Worm (Caenorhabditis elegans) whole organism, L4 larva: ENCODE results near the gene F19B6.10.

ENCODE experiments used
- F26F4.8 ChIP-seq: fragments of 200-800 bp; sonication (Bioruptor generic); conservative IDR thresholded peaks from 2 replicates; pipeline ENCODE4 v1.3.6; 2022; ENCODE audit warnings: missing genetic modification characterization, missing compliant biosample characterization
- Y48G9A.11 ChIP-seq: fragments of 200-800 bp; sonication (Bioruptor generic); IDR thresholded peaks from 2 replicates; pipeline ENCODE4 v1.3.6; 2022; ENCODE audit warnings: missing genetic modification reagents, missing genetic modification characterization, missing compliant biosample characterization
- ZK546.5 ChIP-seq, 2 experiments: sonication (generic microtip); optimal IDR thresholded peaks; 2 replicates each; lab custom pipeline; 2017; ENCODE audit warnings: missing biosample characterization in 2 of 2, missing genetic modification characterization in 2 of 2
- aha-1 ChIP-seq: fragments of 150-350 bp; peaks from one replicate; lab custom pipeline; 2014; ENCODE audit warnings: missing biosample characterization, missing genetic modification characterization
- arid-1 ChIP-seq: fragments of 200-800 bp; sonication (Bioruptor generic); conservative IDR thresholded peaks from 2 replicates; pipeline ENCODE4 v1.3.6; 2022; ENCODE audit warnings: missing genetic modification reagents, missing genetic modification characterization, missing compliant biosample characterization
- ceh-20 ChIP-seq: fragments of 200-800 bp; sonication (Bioruptor generic); IDR thresholded peaks from 2 replicates; pipeline ENCODE4 v1.3.6; 2022; ENCODE audit warnings: missing genetic modification reagents, missing genetic modification characterization, missing compliant biosample characterization
- ceh-62 ChIP-seq: sonication (generic microtip); optimal IDR thresholded peaks from 2 replicates; lab custom pipeline; 2017; ENCODE audit warnings: missing biosample characterization, missing genetic modification characterization
- ceh-82 ChIP-seq: sonication (generic microtip); optimal IDR thresholded peaks from 2 replicates; lab custom pipeline; 2017; ENCODE audit warnings: missing biosample characterization, missing genetic modification characterization
- daf-12 ChIP-seq: fragments of 150-350 bp; optimal IDR thresholded peaks from 2 replicates; lab custom pipeline; 2014; ENCODE audit warnings: missing biosample characterization, missing genetic modification reagents, missing genetic modification characterization
- daf-16 ChIP-seq, 3 experiments: sonication (generic microtip); optimal IDR thresholded peaks; 2 replicates each; lab custom pipeline; 2016 to 2017; ENCODE audit warnings: missing genetic modification characterization in 3 of 3, missing genetic modification reagents in 3 of 3, mild to moderate bottlenecking in 2 of 3, missing compliant biosample characterization in 2 of 3, missing biosample characterization in 1 of 3, moderate library complexity in 1 of 3
- dmd-6 ChIP-seq: fragments of 200-800 bp; sonication (Bioruptor generic); IDR thresholded peaks from 2 replicates; pipeline ENCODE4 v1.3.6; 2022; ENCODE audit warnings: missing genetic modification reagents, missing genetic modification characterization, missing compliant biosample characterization
- duxl-1 ChIP-seq: sonication (generic microtip); optimal IDR thresholded peaks from 2 replicates; lab custom pipeline; 2016; ENCODE audit warnings: mild to moderate bottlenecking, missing genetic modification characterization, moderate library complexity, missing compliant biosample characterization; ENCODE audit not compliant: poor library complexity
- dve-1 ChIP-seq: sonication (generic microtip); optimal IDR thresholded peaks from 2 replicates; lab custom pipeline; 2017; ENCODE audit warnings: antibody characterized with exemption, mild to moderate bottlenecking, missing genetic modification characterization, missing compliant biosample characterization; ENCODE audit not compliant: insufficient read depth
- egl-43 ChIP-seq: fragments of 200-800 bp; sonication (Bioruptor generic); IDR thresholded peaks from 2 replicates; pipeline ENCODE4 v1.3.6; 2022; ENCODE audit warnings: missing genetic modification reagents, missing genetic modification characterization, missing compliant biosample characterization
- gei-8 ChIP-seq: fragments of 200-800 bp; sonication (Bioruptor generic); optimal IDR thresholded peaks from 2 replicates; lab custom pipeline; 2018; ENCODE audit warnings: mild to moderate bottlenecking, missing genetic modification characterization, missing compliant biosample characterization
- hlh-11 ChIP-seq: fragments of 200-800 bp; sonication (Bioruptor generic); optimal IDR thresholded peaks from 2 replicates; lab custom pipeline; 2018; ENCODE audit warnings: mild to moderate bottlenecking, missing genetic modification characterization, missing compliant biosample characterization
- hmg-1.1 ChIP-seq: fragments of 200-800 bp; sonication (Bioruptor generic); IDR thresholded peaks from 2 replicates; pipeline ENCODE4 v1.3.6; 2022; ENCODE audit warnings: missing genetic modification reagents, missing genetic modification characterization, missing compliant biosample characterization
- lin-29 ChIP-seq: fragments of 200-800 bp; sonication (Bioruptor generic); IDR thresholded peaks from 2 replicates; pipeline ENCODE4 v1.3.6; 2022; ENCODE audit warnings: missing genetic modification reagents, missing genetic modification characterization, missing compliant biosample characterization
- lin-38 ChIP-seq: fragments of 200-800 bp; sonication (Bioruptor generic); IDR thresholded peaks from 2 replicates; pipeline ENCODE4 v1.3.6; 2022; ENCODE audit warnings: missing genetic modification reagents, missing genetic modification characterization, missing compliant biosample characterization
- madf-9 ChIP-seq: fragments of 200-800 bp; sonication (Bioruptor generic); conservative IDR thresholded peaks from 2 replicates; pipeline ENCODE4 v1.3.6; 2022; ENCODE audit warnings: missing genetic modification reagents, missing genetic modification characterization, missing compliant biosample characterization
- nhr-102 ChIP-seq: sonication (generic microtip); optimal IDR thresholded peaks from 2 replicates; lab custom pipeline; 2016; ENCODE audit warnings: mild to moderate bottlenecking, missing genetic modification characterization, moderate library complexity, missing compliant biosample characterization
- nhr-111 ChIP-seq: fragments of 200-800 bp; sonication (Bioruptor generic); optimal IDR thresholded peaks from 2 replicates; lab custom pipeline; 2018; ENCODE audit warnings: mild to moderate bottlenecking, missing genetic modification characterization, missing compliant biosample characterization
- nhr-25 ChIP-seq: sonication (generic microtip); optimal IDR thresholded peaks from 2 replicates; lab custom pipeline; 2017; ENCODE audit warnings: missing genetic modification characterization, mild to moderate bottlenecking, missing compliant biosample characterization, antibody characterized with exemption, moderate library complexity, borderline replicate concordance; ENCODE audit not compliant: insufficient read depth
- nhr-28 ChIP-seq: fragments of 150-350 bp; optimal IDR thresholded peaks from 2 replicates; lab custom pipeline; 2014; ENCODE audit warnings: missing biosample characterization, missing genetic modification characterization
- nhr-6 ChIP-seq: fragments of 150-350 bp; optimal IDR thresholded peaks from 2 replicates; lab custom pipeline; 2014; ENCODE audit warnings: missing biosample characterization, missing genetic modification characterization
- php-3 ChIP-seq: fragments of 200-800 bp; sonication (Bioruptor generic); IDR thresholded peaks from 2 replicates; pipeline ENCODE4 v1.3.6; 2022; ENCODE audit warnings: missing genetic modification reagents, missing genetic modification characterization, missing compliant biosample characterization
- pqm-1 ChIP-seq: sonication (generic microtip); optimal IDR thresholded peaks from 2 replicates; lab custom pipeline; 2017; ENCODE audit warnings: missing biosample characterization, missing genetic modification characterization
- rbr-2 ChIP-seq: sonication (generic microtip); optimal IDR thresholded peaks from 2 replicates; lab custom pipeline; 2016; ENCODE audit warnings: missing genotype, missing genetic modification characterization, missing compliant biosample characterization
- set-16 ChIP-seq: fragments of 200-800 bp; sonication (Bioruptor generic); IDR thresholded peaks from 2 replicates; pipeline ENCODE4 v1.3.6; 2022; ENCODE audit warnings: missing genetic modification reagents, missing genetic modification characterization, missing compliant biosample characterization
- skn-1 ChIP-seq: fragments of 150-350 bp; optimal IDR thresholded peaks from 2 replicates; lab custom pipeline; 2014; ENCODE audit warnings: missing biosample characterization, missing genetic modification characterization
- spr-1 ChIP-seq: sonication (generic microtip); optimal IDR thresholded peaks from 2 replicates; lab custom pipeline; 2016; ENCODE audit warnings: mild to moderate bottlenecking, missing genetic modification characterization, missing compliant biosample characterization
- zip-2 ChIP-seq: fragments of 150-350 bp; optimal IDR thresholded peaks from 2 replicates; lab custom pipeline; 2014; ENCODE audit warnings: missing biosample characterization, missing genetic modification characterization

The F19B6.10 gene

ce11 chrIV:12290744-12291143 is 46.2 kb upstream of the F19B6.10 start, which contains the start of gene C42C1.8:
Gene C42C1.8, plus strand, starts transcription at chrIV:12291044.
- TF ChIP-seq arid-1, result no peak
- no peak for TF ChIP-seq ceh-82
- no peak for TF ChIP-seq daf-12 (tag; lab: Kevin White, UChicago)
- no peak for TF ChIP-seq Y48G9A.11 (GFP tag; lab: Robert Waterston, UW)
- TF ChIP-seq ceh-62 (tag; lab: Kevin White, UChicago), result no peak
- no peak for TF ChIP-seq madf-9 (GFP tag; lab: Robert Waterston, UW)
- TF ChIP-seq nhr-111, result no peak
- TF ChIP-seq zip-2, result no peak
- TF ChIP-seq F26F4.8 (GFP tag; lab: Robert Waterston, UW), result no peak
- no peak for TF ChIP-seq lin-29 (GFP tag; lab: Robert Waterston, UW)
- no peak for TF ChIP-seq ceh-20

- TF ChIP-seq egl-43 (peak; percentile 46; the same call in 1 of the 2 replicates), lin-38 (GFP tag; lab: Robert Waterston, UW) (peak; percentile 23; the same call in 1 of the 2 replicates), set-16 (GFP tag; lab: Robert Waterston, UW) (peak; percentile 89)
Observed at ce11 chrIV:12294770-12295169, 42.2 kb upstream of the F19B6.10 start.

- TF ChIP-seq aha-1 (peak; percentile 4), gei-8 (GFP tag; lab: Kevin White, UChicago) (no peak)
Observed at ce11 chrIV:12301161-12301560, 35.8 kb upstream of the F19B6.10 start, which contains the start of gene oac-59. Gene oac-59, minus strand, starts transcription at chrIV:12301261.

- peak; percentile 89 for TF ChIP-seq pqm-1 (tag; lab: Kevin White, UChicago)
- TF ChIP-seq skn-1 (tag; lab: Kevin White, UChicago), result no peak
- no peak for TF ChIP-seq daf-16 (GFP tag; optimal IDR thresholded peaks at IDR 0.05; lab: Kevin White, UChicago)
- peak; percentile 48 for TF ChIP-seq daf-16 (tag; optimal IDR thresholded peaks at IDR 0.05; lab: Kevin White, UChicago)
- peak; percentile 66 for TF ChIP-seq php-3
- TF ChIP-seq nhr-25, result no peak
- TF ChIP-seq nhr-28 (tag; lab: Kevin White, UChicago), result peak; percentile 76
- no peak for TF ChIP-seq ZK546.5 (tag; optimal IDR thresholded peaks at IDR 0.05; lab: Kevin White, UChicago)
- peak; percentile 54 for TF ChIP-seq dve-1 (tag; lab: Kevin White, UChicago)
- peak; percentile 20 for TF ChIP-seq hlh-11 (tag; lab: Kevin White, UChicago)
- no peak for TF ChIP-seq rbr-2
Observed at ce11 chrIV:12302885-12303284, 34.1 kb upstream of the F19B6.10 start.

DNA sequence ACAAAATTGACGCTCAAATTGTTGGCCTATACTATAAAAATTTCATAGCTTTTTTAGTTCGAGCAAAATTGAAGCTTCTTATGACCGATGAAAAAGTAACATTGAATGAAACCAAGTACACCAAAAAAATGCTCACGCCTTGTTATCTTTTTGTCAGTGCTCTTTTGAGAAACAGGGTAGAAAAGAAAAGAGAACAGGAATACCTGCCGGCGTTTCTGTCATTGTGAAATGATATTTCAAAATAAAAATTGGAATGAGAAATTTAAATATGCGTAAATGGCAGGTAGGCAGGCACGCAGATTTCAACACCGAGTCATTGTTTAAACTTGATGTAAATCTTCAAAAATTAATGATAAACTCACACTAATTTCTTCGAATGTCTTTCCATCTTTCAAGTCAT is 32.2 kb upstream of the F19B6.10 start:
- TF ChIP-seq hmg-1.1 (GFP tag; lab: Robert Waterston, UW), result no peak
- TF ChIP-seq F26F4.8 (GFP tag; lab: Robert Waterston, UW), result no peak
- TF ChIP-seq lin-29 (GFP tag; lab: Robert Waterston, UW), result no peak
- no peak for TF ChIP-seq daf-16 (GFP tag; optimal IDR thresholded peaks at IDR 0.05; lab: Kevin White, UChicago)
- TF ChIP-seq daf-16 (tag; optimal IDR thresholded peaks at IDR 0.05; lab: Kevin White, UChicago), result peak; percentile 13
- TF ChIP-seq nhr-6 (tag; lab: Kevin White, UChicago), result no peak
- TF ChIP-seq nhr-102 (tag; lab: Kevin White, UChicago), result no peak
- TF ChIP-seq duxl-1 (tag; lab: Kevin White, UChicago), result no peak
- TF ChIP-seq dmd-6 (GFP tag; lab: Robert Waterston, UW), result peak; percentile 41; the same call in 1 of the 2 replicates
- TF ChIP-seq spr-1, result no peak
- TF ChIP-seq dve-1 (tag; lab: Kevin White, UChicago), result peak; percentile 17
